Worm (Caenorhabditis elegans) whole organism, mixed stage, embryonic: Measurements from ENCODE around the gene deg-1.

Experiments
- M03D4.4 ChIP-seq: sonication (generic microtip); optimal IDR thresholded peaks from 2 replicates; lab custom pipeline; 2017; ENCODE audit warnings: mild to moderate bottlenecking, missing genetic modification characterization, missing compliant biosample characterization
- bed-3 ChIP-seq: fragments of 200-800 bp; sonication (Bioruptor generic); optimal IDR thresholded peaks from 3 replicates; lab custom pipeline; 2018; ENCODE audit warnings: mild to moderate bottlenecking, missing genetic modification characterization, moderate library complexity, missing compliant biosample characterization
- blmp-1 ChIP-seq: fragments of 150-350 bp; optimal IDR thresholded peaks from 2 replicates; lab custom pipeline; 2014; ENCODE audit warnings: missing biosample characterization, missing genetic modification characterization
- ceh-39 ChIP-seq: fragments of 150-350 bp; optimal IDR thresholded peaks from 2 replicates; lab custom pipeline; 2014; ENCODE audit warnings: missing biosample characterization, missing genetic modification characterization
- ceh-43 ChIP-seq: fragments of 200-800 bp; sonication (Bioruptor generic); optimal IDR thresholded peaks from 2 replicates; lab custom pipeline; 2018; ENCODE audit warnings: mild to moderate bottlenecking, missing genetic modification characterization, moderate library complexity, missing compliant biosample characterization
- ceh-83 ChIP-seq: fragments of 200-800 bp; sonication (Bioruptor generic); optimal IDR thresholded peaks from 2 replicates; lab custom pipeline; 2018; ENCODE audit warnings: mild to moderate bottlenecking, missing genetic modification characterization, missing compliant biosample characterization
- ces-1 ChIP-seq: fragments of 150-350 bp; optimal IDR thresholded peaks from 2 replicates; lab custom pipeline; 2014; ENCODE audit warnings: missing biosample characterization, missing genetic modification reagents, missing genetic modification characterization
- cnd-1 ChIP-seq: fragments of 200-800 bp; sonication (Bioruptor generic); optimal IDR thresholded peaks from 2 replicates; lab custom pipeline; 2018; ENCODE audit warnings: mild to moderate bottlenecking, missing genetic modification characterization, missing compliant biosample characterization
- drap-1 ChIP-seq: fragments of 200-800 bp; sonication (Bioruptor generic); optimal IDR thresholded peaks from 3 replicates; lab custom pipeline; 2018; ENCODE audit warnings: mild to moderate bottlenecking, missing genetic modification characterization, missing compliant biosample characterization
- elt-1 ChIP-seq: sonication (generic microtip); optimal IDR thresholded peaks from 2 replicates; lab custom pipeline; 2017; ENCODE audit warnings: missing genetic modification characterization, mild to moderate bottlenecking, missing compliant biosample characterization, antibody characterized with exemption, moderate library complexity, borderline replicate concordance; ENCODE audit not compliant: insufficient read depth
- elt-3 ChIP-seq: fragments of 150-350 bp; optimal IDR thresholded peaks from 2 replicates; lab custom pipeline; 2014; ENCODE audit warnings: missing biosample characterization, missing genetic modification characterization
- ham-2 ChIP-seq: fragments of 200-800 bp; sonication (Bioruptor generic); optimal IDR thresholded peaks from 2 replicates; lab custom pipeline; 2018; ENCODE audit warnings: mild to moderate bottlenecking, missing genetic modification characterization, missing compliant biosample characterization
- lsy-2 ChIP-seq: fragments of 150-350 bp; optimal IDR thresholded peaks from 2 replicates; lab custom pipeline; 2014; ENCODE audit warnings: missing biosample characterization, missing genetic modification characterization
- mab-5 ChIP-seq: fragments of 150-350 bp; optimal IDR thresholded peaks from 2 replicates; lab custom pipeline; 2014; ENCODE audit warnings: missing biosample characterization, missing genetic modification characterization
- mep-1 ChIP-seq: fragments of 150-350 bp; optimal IDR thresholded peaks from 2 replicates; lab custom pipeline; 2017; ENCODE audit warnings: missing biosample characterization, missing genetic modification reagents, missing genetic modification characterization, inconsistent platforms
- mls-2 ChIP-seq: sonication (generic microtip); optimal IDR thresholded peaks from 2 replicates; lab custom pipeline; 2016; ENCODE audit warnings: mild to moderate bottlenecking, missing genetic modification characterization, moderate library complexity, missing compliant biosample characterization
- nhr-2 ChIP-seq: fragments of 150-350 bp; optimal IDR thresholded peaks from 2 replicates; lab custom pipeline; 2014; ENCODE audit warnings: missing biosample characterization, missing genetic modification characterization
- nhr-237 ChIP-seq: fragments of 150-350 bp; optimal IDR thresholded peaks from 2 replicates; lab custom pipeline; 2014; ENCODE audit warnings: missing biosample characterization, missing genetic modification characterization
- nhr-28 ChIP-seq: fragments of 150-350 bp; optimal IDR thresholded peaks from 2 replicates; lab custom pipeline; 2014; ENCODE audit warnings: missing biosample characterization, missing genetic modification characterization
- nhr-76 ChIP-seq: sonication (generic microtip); optimal IDR thresholded peaks from 2 replicates; lab custom pipeline; 2017; ENCODE audit warnings: missing biosample characterization, missing genetic modification characterization
- sem-2 ChIP-seq: fragments of 200-800 bp; sonication (Bioruptor generic); optimal IDR thresholded peaks from 2 replicates; lab custom pipeline; 2018; ENCODE audit warnings: mild to moderate bottlenecking, missing genetic modification characterization, missing compliant biosample characterization
- snpc-4 ChIP-seq: fragments of 150-350 bp; optimal IDR thresholded peaks from 2 replicates; lab custom pipeline; 2014; ENCODE audit warnings: missing biosample characterization, missing genetic modification characterization
- sptf-1 ChIP-seq: sonication (generic microtip); optimal IDR thresholded peaks from 2 replicates; lab custom pipeline; 2017; ENCODE audit warnings: mild to moderate bottlenecking, missing genetic modification characterization, moderate library complexity, missing compliant biosample characterization
- tbx-8 ChIP-seq: fragments of 200-800 bp; sonication (Bioruptor generic); optimal IDR thresholded peaks from 2 replicates; lab custom pipeline; 2018; ENCODE audit warnings: mild to moderate bottlenecking, missing genetic modification characterization, moderate library complexity, missing compliant biosample characterization
- unc-120 ChIP-seq: sonication (generic microtip); optimal IDR thresholded peaks from 2 replicates; lab custom pipeline; 2017; ENCODE audit warnings: missing genetic modification characterization, missing compliant biosample characterization; ENCODE audit not compliant: poor library complexity, severe bottlenecking
- unc-39 ChIP-seq: fragments of 150-350 bp; optimal IDR thresholded peaks from 2 replicates; lab custom pipeline; 2014; ENCODE audit warnings: missing biosample characterization, missing genetic modification characterization
- zip-8 ChIP-seq: fragments of 150-350 bp; optimal IDR thresholded peaks from 2 replicates; lab custom pipeline; 2014; ENCODE audit warnings: missing biosample characterization, missing genetic modification characterization
- ztf-11 ChIP-seq: fragments of 150-350 bp; optimal IDR thresholded peaks from 2 replicates; lab custom pipeline; 2014; ENCODE audit warnings: missing biosample characterization, missing genetic modification characterization

deg-1 gene

DNA sequence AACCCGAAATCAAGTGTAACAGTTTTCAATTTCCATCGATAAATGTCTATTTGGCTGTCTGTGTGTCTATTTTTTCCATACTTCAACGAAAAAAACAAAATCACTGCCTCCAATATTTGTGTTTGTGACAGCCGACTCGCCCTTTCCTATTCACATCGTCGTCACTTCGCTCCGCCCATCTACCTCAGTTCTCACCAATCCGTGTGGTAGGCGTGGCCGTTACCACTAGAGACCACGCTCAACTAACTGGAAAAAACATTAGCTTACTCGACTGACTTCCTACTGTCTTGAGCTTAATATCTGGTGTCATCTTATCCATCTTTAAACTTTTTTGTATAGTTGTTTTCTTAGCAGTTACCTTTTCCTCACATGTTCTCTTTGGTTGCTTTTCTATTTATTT lies 7.5 kb upstream of the deg-1 start:
- TF ChIP-seq sem-2 (GFP tag; lab: Kevin White, UChicago) (no peak), ces-1 (GFP tag; lab: Kevin White, UChicago) (no peak), snpc-4 (tag; lab: Kevin White, UChicago) (no peak), zip-8 (tag; lab: Kevin White, UChicago) (no peak)

DNA sequence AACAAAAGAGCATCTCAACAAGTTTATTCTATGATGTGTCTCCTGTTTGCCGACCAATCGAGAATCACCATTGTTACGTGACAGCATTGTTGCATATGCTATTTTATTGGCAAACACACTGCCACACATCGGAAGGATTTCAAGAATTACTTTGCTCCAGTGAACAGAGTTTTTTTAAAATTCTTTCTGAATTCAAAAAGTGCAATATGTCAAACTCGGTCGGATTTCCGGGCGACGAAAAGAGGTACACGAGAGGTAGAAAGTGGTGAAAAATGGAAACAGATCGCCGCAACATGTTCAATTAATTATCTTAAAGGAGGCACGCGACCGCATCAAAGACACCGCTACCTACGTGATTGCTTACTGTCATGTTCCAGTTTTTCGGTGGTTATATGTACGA lies 2.8 kb upstream of the deg-1 start:
- TF ChIP-seq ceh-43 (GFP tag; lab: Kevin White, UChicago) (no peak), nhr-2 (peak; percentile 35)

DNA sequence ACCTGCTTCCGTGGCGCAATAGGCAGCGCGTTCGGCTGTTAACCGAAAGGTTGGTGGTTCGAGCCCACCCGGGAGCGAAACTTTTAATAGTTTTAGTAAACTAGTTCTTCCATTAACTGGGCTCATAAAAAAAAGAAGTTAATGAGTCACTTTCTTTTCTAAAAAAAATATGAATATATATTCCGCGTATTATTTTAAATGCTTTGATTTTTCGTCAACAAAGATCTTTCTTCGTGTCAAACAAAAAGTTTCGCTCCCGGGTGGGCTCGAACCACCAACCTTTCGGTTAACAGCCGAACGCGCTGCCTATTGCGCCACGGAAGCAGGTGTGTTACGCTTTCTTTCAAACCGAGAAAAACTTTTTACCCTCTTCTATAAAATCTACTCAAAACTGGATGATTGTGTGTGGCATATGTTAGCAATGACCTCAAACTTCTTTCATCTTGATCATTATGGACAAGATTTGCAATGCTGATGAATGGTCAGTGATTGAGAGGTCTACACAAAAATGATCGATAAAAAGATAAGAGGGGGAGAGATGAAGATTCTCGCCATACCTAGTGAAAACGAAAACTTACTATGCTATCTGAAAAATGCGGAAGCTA lies 20.9 kb downstream of the deg-1 start:
- TF ChIP-seq zip-8 (tag; lab: Kevin White, UChicago) (no peak), mab-5 (tag; lab: Kevin White, UChicago) (no peak), M03D4.4 (no peak), sptf-1 (peak; percentile 21), ham-2 (GFP tag; lab: Kevin White, UChicago) (no peak), sem-2 (GFP tag; lab: Kevin White, UChicago) (no peak), ceh-43 (GFP tag; lab: Kevin White, UChicago) (no peak), elt-1 (tag; lab: Kevin White, UChicago) (peak; percentile 83), ceh-39 (no peak), ceh-83 (no peak)

DNA sequence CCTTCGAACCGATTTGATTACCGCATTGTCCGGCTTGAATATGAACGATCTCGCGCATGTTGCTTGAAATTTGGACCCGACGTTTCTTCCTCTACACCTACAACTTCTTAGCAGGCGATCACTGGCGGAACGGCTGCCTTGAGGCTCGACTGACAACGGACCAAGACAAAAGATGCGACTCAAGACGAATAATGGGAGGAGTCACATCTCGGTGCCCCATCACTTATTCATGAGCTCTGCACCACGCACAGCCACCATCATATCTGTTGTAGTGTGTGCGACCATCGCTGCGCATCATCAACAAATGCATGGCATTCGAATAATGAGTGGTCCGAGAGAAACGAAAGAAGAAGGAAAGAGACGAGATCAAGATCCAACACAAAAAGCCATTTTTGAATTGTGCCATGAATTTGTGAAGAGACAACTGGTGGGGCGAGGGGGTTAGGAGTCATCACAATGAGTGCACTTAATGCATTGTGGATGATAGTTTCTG lies 23.7 kb downstream of the deg-1 start, which contains the start of gene mec-7:
TSS of gene mec-7 (minus strand) at position 181 of the 493 bp plus-strand sequence.
- TF ChIP-seq sem-2 (GFP tag; lab: Kevin White, UChicago) (no peak), nhr-28 (no peak), mls-2 (tag; lab: Kevin White, UChicago) (no peak), elt-3 (tag; lab: Kevin White, UChicago) (no peak), sptf-1 (no peak)

DNA sequence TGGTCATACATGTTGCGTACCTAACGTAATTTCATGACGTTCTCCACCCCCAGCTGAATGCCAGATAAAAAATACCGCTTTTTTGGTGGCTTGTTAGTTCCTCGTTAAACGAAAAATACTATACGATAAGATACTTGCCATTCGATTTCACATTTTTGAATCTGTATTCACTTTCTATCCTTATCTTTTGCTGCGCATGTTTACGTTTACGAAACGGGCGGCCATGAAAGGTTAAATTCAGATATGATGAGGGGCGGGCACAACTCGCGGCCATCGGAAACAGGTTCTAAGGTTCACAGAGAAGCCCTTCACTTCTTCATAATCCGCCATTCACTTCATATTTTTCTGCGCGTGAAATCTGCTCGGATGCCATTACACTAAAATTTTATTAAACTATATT lies 25.9 kb downstream of the deg-1 start:
- TF ChIP-seq unc-39 (tag; lab: Kevin White, UChicago) (no peak), ceh-39 (no peak), nhr-237 (tag; lab: Kevin White, UChicago) (no peak), blmp-1 (tag; lab: Kevin White, UChicago) (no peak), sptf-1 (no peak), tbx-8 (GFP tag; lab: Kevin White, UChicago) (no peak), nhr-76 (no peak)
- TF ChIP-seq, all 35 proteins: peak for 0

DNA sequence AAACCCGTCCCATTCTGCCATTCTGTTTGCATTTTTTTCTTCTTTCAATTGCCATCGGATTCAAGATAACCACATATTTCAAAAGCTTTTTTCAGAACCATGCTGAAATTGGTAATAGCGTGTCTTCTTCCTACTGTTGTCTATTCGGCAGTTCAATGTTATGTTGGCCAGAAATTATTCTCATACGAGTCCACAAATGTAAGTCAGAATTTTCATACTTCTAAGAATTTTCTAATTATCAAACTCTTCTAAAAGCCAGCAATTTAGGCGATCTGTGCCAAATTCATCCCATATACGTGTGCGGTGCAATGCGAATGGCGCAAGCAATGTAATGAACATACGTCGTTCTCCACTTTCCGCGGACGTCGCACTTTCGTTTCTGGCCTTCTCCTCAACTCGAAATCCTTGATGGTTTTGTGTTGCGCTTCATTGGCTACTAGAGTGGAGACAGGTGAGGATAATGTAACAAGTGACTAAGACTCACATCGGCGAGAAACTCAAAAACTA lies 26.7 kb downstream of the deg-1 start, which contains the start of gene ZK154.1:
TSS of gene ZK154.1 (plus strand) at position 51 of the 507 bp plus-strand sequence.
- TF ChIP-seq unc-120 (tag; lab: Kevin White, UChicago) (no peak), nhr-76 (no peak), blmp-1 (tag; lab: Kevin White, UChicago) (no peak), elt-1 (tag; lab: Kevin White, UChicago) (no peak), M03D4.4 (no peak), lsy-2 (no peak), bed-3 (no peak), cnd-1 (tag; lab: Kevin White, UChicago) (no peak), tbx-8 (GFP tag; lab: Kevin White, UChicago) (no peak), zip-8 (tag; lab: Kevin White, UChicago) (no peak), unc-39 (tag; lab: Kevin White, UChicago) (no peak), ces-1 (GFP tag; lab: Kevin White, UChicago) (no peak), drap-1 (GFP tag; lab: Kevin White, UChicago) (no peak), nhr-2 (no peak), ceh-43 (GFP tag; lab: Kevin White, UChicago) (no peak), ceh-39 (no peak)

DNA sequence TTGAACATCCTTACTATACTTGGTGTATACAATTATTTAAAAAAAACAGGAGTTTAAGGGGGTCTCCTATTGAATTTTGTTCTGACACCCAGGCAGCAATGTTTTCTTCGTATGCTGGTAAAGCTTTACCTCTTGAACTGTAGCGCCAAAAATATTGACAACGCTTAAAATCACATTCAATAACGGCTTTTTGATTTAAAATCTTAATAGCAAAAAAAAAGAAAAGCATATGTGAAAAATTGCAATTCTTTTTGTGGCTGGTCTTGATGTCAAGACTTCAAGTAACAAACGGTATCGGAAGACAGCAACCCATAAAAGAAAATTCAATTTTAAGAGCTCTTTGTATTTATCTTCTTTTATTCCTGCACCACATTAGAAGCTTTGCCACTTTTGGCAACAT lies 29.0 kb downstream of the deg-1 start:
- TF ChIP-seq ztf-11, result no peak
- no peak for TF ChIP-seq nhr-28
- TF ChIP-seq mep-1, result no peak
- no peak for TF ChIP-seq sem-2 (GFP tag; lab: Kevin White, UChicago)
